Worm (Caenorhabditis elegans) whole organism, young adult: ENCODE results near the gene dvc-1.

Experiments used
- B0019.2 ChIP-seq: fragments of 200-800 bp; sonication (Bioruptor generic); conservative IDR thresholded peaks from 2 replicates; pipeline ENCODE4 v1.3.6; 2022; ENCODE audit warnings: missing genetic modification reagents, missing genetic modification characterization, missing compliant biosample characterization
- B0261.1 ChIP-seq: sonication (generic microtip); optimal IDR thresholded peaks from 2 replicates; lab custom pipeline; 2016; ENCODE audit warnings: mild to moderate bottlenecking, missing genetic modification characterization, moderate library complexity, missing compliant biosample characterization
- B0336.3 ChIP-seq: fragments of 200-800 bp; sonication (Bioruptor generic); IDR thresholded peaks from 2 replicates; pipeline ENCODE4 v1.3.6; 2022; ENCODE audit warnings: missing genetic modification characterization, missing compliant biosample characterization
- F10E7.11 ChIP-seq: sonication (generic microtip); optimal IDR thresholded peaks from 2 replicates; lab custom pipeline; 2017; ENCODE audit warnings: mild to moderate bottlenecking, missing genetic modification characterization, moderate library complexity, missing compliant biosample characterization
- F22D6.2 ChIP-seq: sonication (generic microtip); optimal IDR thresholded peaks from 2 replicates; lab custom pipeline; 2016; ENCODE audit warnings: mild to moderate bottlenecking, missing genetic modification characterization, missing compliant biosample characterization
- F33H1.4 ChIP-seq: fragments of 200-800 bp; sonication (Bioruptor generic); IDR thresholded peaks from 2 replicates; pipeline ENCODE4 v1.3.6; 2022; ENCODE audit warnings: missing genetic modification reagents, missing genetic modification characterization, missing compliant biosample characterization
- F37B4.10 ChIP-seq: fragments of 200-800 bp; sonication (Bioruptor generic); IDR thresholded peaks from 2 replicates; pipeline ENCODE4 v1.3.6; 2022; ENCODE audit warnings: missing genetic modification characterization, missing compliant biosample characterization
- K12H6.12 ChIP-seq: fragments of 200-800 bp; sonication (Bioruptor generic); optimal IDR thresholded peaks from 2 replicates; lab custom pipeline; 2018; ENCODE audit warnings: mild to moderate bottlenecking, missing genetic modification characterization, missing compliant biosample characterization
- Y53F4B.3 ChIP-seq: fragments of 200-800 bp; sonication (Bioruptor generic); IDR thresholded peaks from 2 replicates; pipeline ENCODE4 v1.3.6; 2022; ENCODE audit warnings: missing genetic modification reagents, missing genetic modification characterization, missing compliant biosample characterization
- akir-1 ChIP-seq: fragments of 200-800 bp; sonication (Bioruptor generic); optimal IDR thresholded peaks from 2 replicates; lab custom pipeline; 2018; ENCODE audit warnings: mild to moderate bottlenecking, missing genetic modification characterization, moderate library complexity, missing compliant biosample characterization
- aptf-2 ChIP-seq: fragments of 200-800 bp; sonication (Bioruptor generic); conservative IDR thresholded peaks from 2 replicates; pipeline ENCODE4 v1.3.6; 2022; ENCODE audit warnings: missing genetic modification reagents, missing genetic modification characterization, missing compliant biosample characterization
- attf-3 ChIP-seq: fragments of 200-800 bp; sonication (Bioruptor generic); conservative IDR thresholded peaks from 2 replicates; pipeline ENCODE4 v1.3.6; 2022; ENCODE audit warnings: missing genetic modification reagents, missing genetic modification characterization, missing compliant biosample characterization
- attf-6 ChIP-seq: fragments of 200-800 bp; sonication (Bioruptor generic); IDR thresholded peaks from 2 replicates; pipeline ENCODE4 v1.3.6; 2022; ENCODE audit warnings: missing genetic modification reagents, missing genetic modification characterization, missing compliant biosample characterization
- ceh-100 ChIP-seq: fragments of 200-800 bp; sonication (Bioruptor generic); IDR thresholded peaks from 2 replicates; pipeline ENCODE4 v1.3.6; 2022; ENCODE audit warnings: missing genetic modification reagents, missing genetic modification characterization, missing compliant biosample characterization
- ceh-27 ChIP-seq: fragments of 200-800 bp; sonication (Bioruptor generic); optimal IDR thresholded peaks from 2 replicates; lab custom pipeline; 2018; ENCODE audit warnings: mild to moderate bottlenecking, missing genetic modification characterization, moderate library complexity, missing compliant biosample characterization
- dox-1 ChIP-seq: fragments of 200-800 bp; sonication (Bioruptor generic); IDR thresholded peaks from 2 replicates; pipeline ENCODE4 v1.3.6; 2022; ENCODE audit warnings: missing genetic modification reagents, missing genetic modification characterization, missing compliant biosample characterization
- efl-1 ChIP-seq: fragments of 150-350 bp; optimal IDR thresholded peaks from 2 replicates; lab custom pipeline; 2014; ENCODE audit warnings: missing biosample characterization, missing genetic modification reagents, missing genetic modification characterization
- egrh-3 ChIP-seq: fragments of 200-800 bp; sonication (Bioruptor generic); IDR thresholded peaks from 2 replicates; pipeline ENCODE4 v1.3.6; 2022; ENCODE audit warnings: missing genetic modification reagents, missing genetic modification characterization, missing compliant biosample characterization
- him-1 ChIP-seq: sonication (generic microtip); optimal IDR thresholded peaks from 2 replicates; lab custom pipeline; 2016; ENCODE audit warnings: missing genotype, missing genetic modification reagents, missing genetic modification characterization, missing compliant biosample characterization
- hmg-1.2 ChIP-seq: fragments of 200-800 bp; sonication (Bioruptor generic); IDR thresholded peaks from 2 replicates; pipeline ENCODE4 v1.3.6; 2022; ENCODE audit warnings: missing genetic modification reagents, missing genetic modification characterization, missing compliant biosample characterization
- hrde-1 ChIP-seq: sonication (generic microtip); optimal IDR thresholded peaks from 2 replicates; lab custom pipeline; 2016; ENCODE audit warnings: missing genetic modification characterization, mild to moderate bottlenecking, missing compliant biosample characterization, moderate library complexity, missing genotype, missing genetic modification reagents, borderline replicate concordance
- lag-1 ChIP-seq: fragments of 200-800 bp; sonication (Bioruptor generic); IDR thresholded peaks from 2 replicates; pipeline ENCODE4 v1.3.6; 2022; ENCODE audit warnings: missing genetic modification reagents, missing genetic modification characterization, missing compliant biosample characterization
- let-526 ChIP-seq: fragments of 200-800 bp; sonication (Bioruptor generic); IDR thresholded peaks from 2 replicates; pipeline ENCODE4 v1.3.6; 2022; ENCODE audit warnings: missing genetic modification reagents, missing genetic modification characterization, missing compliant biosample characterization
- let-607 ChIP-seq, 2 experiments: fragments of 200-800 bp in 1 of 2; sonication (Bioruptor generic) in 1 of 2; sonication (generic microtip) in 1 of 2; optimal IDR thresholded peaks; 2 replicates each; lab custom pipeline; 2016 to 2018; ENCODE audit warnings: mild to moderate bottlenecking in 2 of 2, missing compliant biosample characterization in 2 of 2, missing genetic modification characterization in 2 of 2, moderate library complexity in 2 of 2, missing genotype in 1 of 2
- lin-26 ChIP-seq: fragments of 200-800 bp; sonication (Bioruptor generic); IDR thresholded peaks from 2 replicates; pipeline ENCODE4 v1.3.6; 2022; ENCODE audit warnings: missing genetic modification reagents, missing genetic modification characterization, missing compliant biosample characterization
- lin-35 ChIP-seq, 3 experiments: fragments of 150-350 bp in 2 of 3; sonication (generic microtip) in 1 of 3; optimal IDR thresholded peaks; 2 replicates each; lab custom pipeline; 2014 to 2018; ENCODE audit warnings: missing biosample characterization in 3 of 3, missing genetic modification characterization in 3 of 3, missing genetic modification reagents in 3 of 3
- lin-54 ChIP-seq: fragments of 200-800 bp; sonication (Bioruptor generic); optimal IDR thresholded peaks from 2 replicates; lab custom pipeline; 2018; ENCODE audit warnings: mild to moderate bottlenecking, missing genetic modification characterization, missing compliant biosample characterization
- madf-6 ChIP-seq: fragments of 200-800 bp; sonication (Bioruptor generic); IDR thresholded peaks from 2 replicates; pipeline ENCODE4 v1.3.6; 2022; ENCODE audit warnings: missing genetic modification reagents, missing genetic modification characterization, missing compliant biosample characterization
- madf-8 ChIP-seq: fragments of 200-800 bp; sonication (Bioruptor generic); conservative IDR thresholded peaks from 2 replicates; pipeline ENCODE4 v1.3.6; 2022; ENCODE audit warnings: missing genetic modification reagents, missing genetic modification characterization, missing compliant biosample characterization
- nfyb-1 ChIP-seq: fragments of 200-800 bp; sonication (Bioruptor generic); IDR thresholded peaks from 2 replicates; pipeline ENCODE4 v1.3.6; 2022; ENCODE audit warnings: missing genetic modification reagents, missing genetic modification characterization, missing compliant biosample characterization
- nhr-120 ChIP-seq: fragments of 200-800 bp; sonication (Bioruptor generic); IDR thresholded peaks from 2 replicates; pipeline ENCODE4 v1.3.6; 2022; ENCODE audit warnings: missing genetic modification characterization, missing compliant biosample characterization
- nhr-179 ChIP-seq: sonication (generic microtip); optimal IDR thresholded peaks from 2 replicates; lab custom pipeline; 2016; ENCODE audit warnings: mild to moderate bottlenecking, missing genetic modification characterization, missing compliant biosample characterization
- pha-4 ChIP-seq: fragments of 150-350 bp; sonication (generic microtip); optimal IDR thresholded peaks from 2 replicates; lab custom pipeline; 2014; ENCODE audit warnings: missing biosample characterization, missing genetic modification reagents, missing genetic modification characterization
- snpc-1.3 ChIP-seq: sonication (generic microtip); optimal IDR thresholded peaks from 2 replicates; lab custom pipeline; 2017; ENCODE audit warnings: missing genetic modification characterization, mild to moderate bottlenecking, missing compliant biosample characterization, antibody characterized with exemption, moderate library complexity, missing genotype, missing genetic modification reagents; ENCODE audit not compliant: insufficient read depth
- snpc-3.4 ChIP-seq: sonication (generic microtip); optimal IDR thresholded peaks from 2 replicates; lab custom pipeline; 2017; ENCODE audit warnings: missing genetic modification characterization, mild to moderate bottlenecking, missing compliant biosample characterization, antibody characterized with exemption, moderate library complexity, missing genotype, missing genetic modification reagents
- sptf-2 ChIP-seq: fragments of 200-800 bp; sonication (Bioruptor generic); optimal IDR thresholded peaks from 2 replicates; lab custom pipeline; 2018; ENCODE audit warnings: mild to moderate bottlenecking, missing genetic modification characterization, missing compliant biosample characterization
- tbp1 ChIP-seq: fragments of 200-800 bp; sonication (Bioruptor generic); optimal IDR thresholded peaks from 2 replicates; lab custom pipeline; 2018; ENCODE audit warnings: mild to moderate bottlenecking, missing genetic modification characterization, missing compliant biosample characterization
- xnd-1 ChIP-seq: sonication (generic microtip); optimal IDR thresholded peaks from 2 replicates; lab custom pipeline; 2016; ENCODE audit warnings: missing genotype, missing genetic modification reagents, missing genetic modification characterization, missing compliant biosample characterization
- zfh-2 ChIP-seq: fragments of 200-800 bp; sonication (Bioruptor generic); conservative IDR thresholded peaks from 2 replicates; pipeline ENCODE4 v1.3.6; 2022; ENCODE audit warnings: missing genetic modification reagents, missing genetic modification characterization, missing compliant biosample characterization
- ztf-18 ChIP-seq: sonication (generic microtip); optimal IDR thresholded peaks from 2 replicates; lab custom pipeline; 2016; ENCODE audit warnings: missing genotype, mild to moderate bottlenecking, missing genetic modification characterization, missing compliant biosample characterization
- ztf-6 ChIP-seq: fragments of 200-800 bp; sonication (Bioruptor generic); IDR thresholded peaks from 2 replicates; pipeline ENCODE4 v1.3.6; 2022; ENCODE audit warnings: missing genetic modification reagents, missing genetic modification characterization, missing compliant biosample characterization

dvc-1 gene

DNA sequence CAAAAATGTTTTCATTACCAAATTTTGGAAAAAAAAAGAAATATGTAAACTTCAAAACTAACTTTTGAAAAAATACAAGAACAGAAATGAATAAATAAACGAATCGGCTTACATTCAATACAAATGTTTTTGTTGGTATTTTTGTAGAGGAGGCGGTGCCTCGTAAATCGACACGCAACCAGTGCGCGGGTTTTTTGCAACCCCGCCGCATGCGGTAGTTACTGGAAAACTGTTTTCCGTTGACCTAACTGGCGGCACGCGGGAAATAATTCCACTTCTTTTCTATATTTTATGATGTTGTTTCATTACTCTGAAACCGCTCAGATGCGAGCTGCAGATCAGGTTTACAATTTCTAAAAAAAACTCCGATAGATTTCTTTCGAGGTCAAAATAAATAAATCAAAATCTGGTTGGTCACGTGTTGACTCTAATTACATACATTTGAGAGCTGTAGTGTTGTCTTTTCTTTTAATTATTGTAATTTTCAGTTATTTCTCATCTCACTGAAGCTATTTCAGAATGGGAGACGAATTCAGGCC is at the start of gene dvc-1, which contains the start of gene ima-1 (continued):
- TF ChIP-seq nhr-179 (tag; lab: Kevin White, UChicago), result no peak
- TF ChIP-seq attf-3 (GFP tag; lab: Robert Waterston, UW), result peak; percentile 60; the same call in 1 of the 2 replicates
- peak; percentile 93 for TF ChIP-seq madf-8
- peak; percentile 38 for TF ChIP-seq ceh-27 (GFP tag; lab: Kevin White, UChicago)
- TF ChIP-seq lin-26 (GFP tag; lab: Robert Waterston, UW), result peak; percentile 78
- TF ChIP-seq B0336.3, result peak; percentile 92
- no peak for TF ChIP-seq let-607 (tag; optimal IDR thresholded peaks at IDR 0.05; lab: Kevin White, UChicago)
- TF ChIP-seq lin-54 (GFP tag; lab: Kevin White, UChicago), result peak; percentile 84
- no peak for TF ChIP-seq snpc-1.3
- TF ChIP-seq F10E7.11 (tag; lab: Kevin White, UChicago), result no peak
- no peak for TF ChIP-seq Y53F4B.3
- peak; percentile 88 for TF ChIP-seq xnd-1 (tag; lab: Kevin White, UChicago)
- TF ChIP-seq lin-35 (GFP tag; optimal IDR thresholded peaks at IDR 0.05; lab: Kevin White, UChicago), result peak; percentile 8 to 59 (median 43)
- 0 out of 2 replicates have a peak, but pooled peaks have one; percentile 49 for TF ChIP-seq F37B4.10 (GFP tag; lab: Robert Waterston, UW)
- no peak for TF ChIP-seq lag-1 (GFP tag; lab: Robert Waterston, UW)
- TF ChIP-seq B0261.1 (tag; lab: Kevin White, UChicago), result no peak
- no peak for TF ChIP-seq pha-4
- peak; percentile 67 for TF ChIP-seq ztf-18 (tag; lab: Kevin White, UChicago)
- no peak for TF ChIP-seq sptf-2 (GFP tag; lab: Kevin White, UChicago)
- TF ChIP-seq aptf-2 (GFP tag; lab: Robert Waterston, UW), result 0 out of 2 replicates have a peak, but pooled peaks have one; percentile 18
- peak; percentile 63 for TF ChIP-seq tbp1 (GFP tag; lab: Kevin White, UChicago)
- peak; percentile 76 for TF ChIP-seq snpc-3.4 (tag; lab: Kevin White, UChicago)
- no peak for TF ChIP-seq F22D6.2 (tag; lab: Kevin White, UChicago)
- TF ChIP-seq efl-1 (GFP tag; lab: Kevin White, UChicago), result peak; percentile 99
- TF ChIP-seq F33H1.4 (GFP tag; lab: Robert Waterston, UW), result peak; percentile 81
- TF ChIP-seq nfyb-1 (GFP tag; lab: Robert Waterston, UW), result 0 out of 2 replicates have a peak, but pooled peaks have one; percentile 14
- TF ChIP-seq egrh-3, result peak; percentile 48; the same call in 1 of the 2 replicates
- peak; percentile 51; the same call in 1 of the 2 replicates for TF ChIP-seq attf-6 (GFP tag; lab: Robert Waterston, UW)
- TF ChIP-seq ceh-100 (GFP tag; lab: Robert Waterston, UW), result peak; percentile 86
- no peak for TF ChIP-seq zfh-2 (GFP tag; lab: Robert Waterston, UW)
- TF ChIP-seq ztf-6 (GFP tag; lab: Robert Waterston, UW), result no peak
- TF ChIP-seq him-1, result peak; percentile 66
- TF ChIP-seq B0019.2 (GFP tag; lab: Robert Waterston, UW), result peak; percentile 69
- 0 out of 2 replicates have a peak, but pooled peaks have one; percentile 23 for TF ChIP-seq let-526 (GFP tag; lab: Robert Waterston, UW)
- TF ChIP-seq hrde-1 (tag; lab: Kevin White, UChicago), result peak; percentile 35
- TF ChIP-seq akir-1, result no peak
- peak; percentile 98 for TF ChIP-seq madf-6 (GFP tag; lab: Robert Waterston, UW)
- TF ChIP-seq K12H6.12 (tag; lab: Kevin White, UChicago), result peak; percentile 32
- peak; percentile 70; the same call in 1 of the 2 replicates for TF ChIP-seq hmg-1.2 (GFP tag; lab: Robert Waterston, UW)
- no peak for TF ChIP-seq nhr-120
- peak; percentile 95 for TF ChIP-seq dox-1 (GFP tag; lab: Robert Waterston, UW)
